Worm (Caenorhabditis elegans) whole organism, young adult: ENCODE results near the gene tag-290.
A peak's percentile ranks its signal among the peaks of the same experiment; 100 is the strongest.

Experiments
- B0035.1 ChIP-seq: sonication (generic microtip); optimal IDR thresholded peaks from 2 replicates; lab custom pipeline; 2016; ENCODE audit warnings: missing genetic modification characterization, mild to moderate bottlenecking, missing compliant biosample characterization, missing genotype, missing genetic modification reagents
- B0336.3 ChIP-seq: fragments of 200-800 bp; sonication (Bioruptor generic); IDR thresholded peaks from 2 replicates; pipeline ENCODE4 v1.3.6; 2022; ENCODE audit warnings: missing genetic modification characterization, missing compliant biosample characterization
- D2030.7 ChIP-seq: fragments of 200-800 bp; sonication (Bioruptor generic); IDR thresholded peaks from 2 replicates; pipeline ENCODE4 v1.3.6; 2022; ENCODE audit warnings: missing genetic modification reagents, missing genetic modification characterization, missing compliant biosample characterization
- F33H1.4 ChIP-seq: fragments of 200-800 bp; sonication (Bioruptor generic); IDR thresholded peaks from 2 replicates; pipeline ENCODE4 v1.3.6; 2022; ENCODE audit warnings: missing genetic modification reagents, missing genetic modification characterization, missing compliant biosample characterization
- Y53F4B.3 ChIP-seq: fragments of 200-800 bp; sonication (Bioruptor generic); IDR thresholded peaks from 2 replicates; pipeline ENCODE4 v1.3.6; 2022; ENCODE audit warnings: missing genetic modification reagents, missing genetic modification characterization, missing compliant biosample characterization
- Y53G8AR.9 ChIP-seq: fragments of 200-800 bp; sonication (Bioruptor generic); conservative IDR thresholded peaks from 2 replicates; pipeline ENCODE4 v1.3.6; 2022; ENCODE audit warnings: missing genetic modification reagents, missing genetic modification characterization, missing compliant biosample characterization
- ama-1 ChIP-seq, 3 experiments: fragments of 150-350 bp in 1 of 3; sonication (generic microtip) in 2 of 3; optimal IDR thresholded peaks; 2 replicates each; lab custom pipeline; 2014 to 2018; ENCODE audit warnings: missing biosample characterization in 2 of 3, missing genetic modification characterization in 2 of 3, missing genetic modification reagents in 2 of 3
- aptf-3 ChIP-seq: fragments of 200-800 bp; sonication (Bioruptor generic); IDR thresholded peaks from 2 replicates; pipeline ENCODE4 v1.3.6; 2022; ENCODE audit warnings: missing genetic modification characterization, missing compliant biosample characterization
- attf-3 ChIP-seq: fragments of 200-800 bp; sonication (Bioruptor generic); conservative IDR thresholded peaks from 2 replicates; pipeline ENCODE4 v1.3.6; 2022; ENCODE audit warnings: missing genetic modification reagents, missing genetic modification characterization, missing compliant biosample characterization
- attf-5 ChIP-seq: fragments of 200-800 bp; sonication (Bioruptor generic); optimal IDR thresholded peaks from 2 replicates; lab custom pipeline; 2018; ENCODE audit warnings: mild to moderate bottlenecking, missing genetic modification characterization, missing compliant biosample characterization
- attf-6 ChIP-seq: fragments of 200-800 bp; sonication (Bioruptor generic); IDR thresholded peaks from 2 replicates; pipeline ENCODE4 v1.3.6; 2022; ENCODE audit warnings: missing genetic modification reagents, missing genetic modification characterization, missing compliant biosample characterization
- cebp-1 ChIP-seq, 2 experiments: fragments of 200-800 bp in 1 of 2; sonication (Bioruptor generic) in 1 of 2; sonication (generic microtip) in 1 of 2; IDR thresholded peaks in 1 of 2; optimal IDR thresholded peaks in 1 of 2; 2 replicates each; pipeline versions ENCODE4 v1.3.6 to Lab custom; 2017 to 2022; ENCODE audit warnings: missing compliant biosample characterization in 2 of 2, missing genetic modification characterization in 2 of 2, mild to moderate bottlenecking in 1 of 2, missing genetic modification reagents in 1 of 2, moderate library complexity in 1 of 2
- efl-1 ChIP-seq: fragments of 150-350 bp; optimal IDR thresholded peaks from 2 replicates; lab custom pipeline; 2014; ENCODE audit warnings: missing biosample characterization, missing genetic modification reagents, missing genetic modification characterization
- egl-18 ChIP-seq: fragments of 200-800 bp; sonication (Bioruptor generic); IDR thresholded peaks from 2 replicates; pipeline ENCODE4 v1.3.6; 2022; ENCODE audit warnings: missing genetic modification reagents, missing genetic modification characterization, missing compliant biosample characterization
- fkh-3 ChIP-seq: sonication (generic microtip); optimal IDR thresholded peaks from 2 replicates; lab custom pipeline; 2016; ENCODE audit warnings: mild to moderate bottlenecking, missing genetic modification characterization, missing compliant biosample characterization
- hlh-12 ChIP-seq: sonication (generic microtip); optimal IDR thresholded peaks from 2 replicates; lab custom pipeline; 2016; ENCODE audit warnings: missing genetic modification characterization, missing compliant biosample characterization
- hrde-1 ChIP-seq: sonication (generic microtip); optimal IDR thresholded peaks from 2 replicates; lab custom pipeline; 2016; ENCODE audit warnings: missing genetic modification characterization, mild to moderate bottlenecking, missing compliant biosample characterization, moderate library complexity, missing genotype, missing genetic modification reagents, borderline replicate concordance
- lin-35 ChIP-seq, 3 experiments: fragments of 150-350 bp in 2 of 3; sonication (generic microtip) in 1 of 3; optimal IDR thresholded peaks; 2 replicates each; lab custom pipeline; 2014 to 2018; ENCODE audit warnings: missing biosample characterization in 3 of 3, missing genetic modification characterization in 3 of 3, missing genetic modification reagents in 3 of 3
- lsl-1 ChIP-seq: fragments of 200-800 bp; sonication (Bioruptor generic); optimal IDR thresholded peaks from 2 replicates; lab custom pipeline; 2018; ENCODE audit warnings: mild to moderate bottlenecking, missing genetic modification characterization, moderate library complexity, missing compliant biosample characterization
- madf-8 ChIP-seq: fragments of 200-800 bp; sonication (Bioruptor generic); conservative IDR thresholded peaks from 2 replicates; pipeline ENCODE4 v1.3.6; 2022; ENCODE audit warnings: missing genetic modification reagents, missing genetic modification characterization, missing compliant biosample characterization
- nfya-1 ChIP-seq: sonication (generic microtip); optimal IDR thresholded peaks from 2 replicates; lab custom pipeline; 2017; ENCODE audit warnings: antibody characterized with exemption, missing compliant biosample characterization, missing genetic modification characterization, borderline replicate concordance; ENCODE audit not compliant: insufficient read depth
- nfya-2 ChIP-seq: fragments of 200-800 bp; sonication (Bioruptor generic); IDR thresholded peaks from 2 replicates; pipeline ENCODE4 v1.3.6; 2022; ENCODE audit warnings: missing genetic modification reagents, missing genetic modification characterization, missing compliant biosample characterization
- nhr-179 ChIP-seq: sonication (generic microtip); optimal IDR thresholded peaks from 2 replicates; lab custom pipeline; 2016; ENCODE audit warnings: mild to moderate bottlenecking, missing genetic modification characterization, missing compliant biosample characterization
- nhr-27 ChIP-seq: fragments of 200-800 bp; sonication (Bioruptor generic); optimal IDR thresholded peaks from 2 replicates; lab custom pipeline; 2018; ENCODE audit warnings: mild to moderate bottlenecking, missing genetic modification characterization, moderate library complexity, missing compliant biosample characterization
- nhr-80 ChIP-seq: sonication (generic microtip); optimal IDR thresholded peaks from 2 replicates; lab custom pipeline; 2016; ENCODE audit warnings: missing genetic modification characterization, missing compliant biosample characterization
- pha-4 ChIP-seq: fragments of 150-350 bp; sonication (generic microtip); optimal IDR thresholded peaks from 2 replicates; lab custom pipeline; 2014; ENCODE audit warnings: missing biosample characterization, missing genetic modification reagents, missing genetic modification characterization
- snpc-1.3 ChIP-seq: sonication (generic microtip); optimal IDR thresholded peaks from 2 replicates; lab custom pipeline; 2017; ENCODE audit warnings: missing genetic modification characterization, mild to moderate bottlenecking, missing compliant biosample characterization, antibody characterized with exemption, moderate library complexity, missing genotype, missing genetic modification reagents; ENCODE audit not compliant: insufficient read depth
- unc-62 ChIP-seq: fragments of 150-350 bp; optimal IDR thresholded peaks from 2 replicates; lab custom pipeline; 2014; ENCODE audit warnings: missing biosample characterization, missing genetic modification reagents, missing genetic modification characterization
- xnd-1 ChIP-seq: sonication (generic microtip); optimal IDR thresholded peaks from 2 replicates; lab custom pipeline; 2016; ENCODE audit warnings: missing genotype, missing genetic modification reagents, missing genetic modification characterization, missing compliant biosample characterization
- ztf-18 ChIP-seq: sonication (generic microtip); optimal IDR thresholded peaks from 2 replicates; lab custom pipeline; 2016; ENCODE audit warnings: missing genotype, mild to moderate bottlenecking, missing genetic modification characterization, missing compliant biosample characterization
- ztf-28 ChIP-seq: fragments of 200-800 bp; sonication (Bioruptor generic); IDR thresholded peaks from 2 replicates; pipeline ENCODE4 v1.3.6; 2022; ENCODE audit warnings: missing genetic modification reagents, missing genetic modification characterization, missing compliant biosample characterization

Gene tag-290

DNA sequence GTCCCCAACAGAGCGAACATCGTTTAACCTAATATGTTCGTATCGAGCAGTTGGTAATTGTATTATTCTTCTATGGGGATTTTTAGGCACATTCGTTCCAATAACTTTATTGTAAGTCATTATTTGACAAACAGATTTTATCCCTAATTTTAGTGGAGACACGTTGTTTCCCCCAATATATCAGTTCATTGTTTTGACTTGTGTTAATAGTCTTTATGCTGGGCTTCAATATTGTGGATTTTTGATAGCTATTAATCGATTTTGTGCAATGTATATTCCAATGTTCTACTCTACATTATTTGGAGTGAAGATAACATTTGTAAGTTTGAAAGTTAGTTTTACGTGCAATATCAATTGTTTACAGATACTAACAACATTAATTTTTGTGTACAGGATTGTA lies 19.2 kb upstream of the tag-290 start:
- TF ChIP-seq hlh-12 (tag; lab: Kevin White, UChicago) (no peak), cebp-1 (GFP tag; IDR thresholded peaks at IDR 0.05; lab: Robert Waterston, UW) (no peak), cebp-1 (tag; optimal IDR thresholded peaks at IDR 0.05; lab: Kevin White, UChicago) (no peak), Y53G8AR.9 (GFP tag; lab: Robert Waterston, UW) (no peak), fkh-3 (tag; lab: Kevin White, UChicago) (no peak), lsl-1 (GFP tag; lab: Kevin White, UChicago) (no peak), Y53F4B.3 (GFP tag; lab: Robert Waterston, UW) (no peak), F33H1.4 (no peak), ztf-28 (GFP tag; lab: Robert Waterston, UW) (no peak), nfya-1 (tag; lab: Kevin White, UChicago) (no peak), attf-5 (no peak), madf-8 (no peak), hrde-1 (tag; lab: Kevin White, UChicago) (no peak), pha-4 (tag; lab: Kevin White, UChicago) (no peak), B0336.3 (GFP tag; lab: Robert Waterston, UW) (no peak), lin-35 (GFP tag; optimal IDR thresholded peaks at IDR 0.05; lab: Kevin White, UChicago) (no peak), nhr-27 (tag; lab: Kevin White, UChicago) (no peak), ztf-18 (tag; lab: Kevin White, UChicago) (no peak)

DNA sequence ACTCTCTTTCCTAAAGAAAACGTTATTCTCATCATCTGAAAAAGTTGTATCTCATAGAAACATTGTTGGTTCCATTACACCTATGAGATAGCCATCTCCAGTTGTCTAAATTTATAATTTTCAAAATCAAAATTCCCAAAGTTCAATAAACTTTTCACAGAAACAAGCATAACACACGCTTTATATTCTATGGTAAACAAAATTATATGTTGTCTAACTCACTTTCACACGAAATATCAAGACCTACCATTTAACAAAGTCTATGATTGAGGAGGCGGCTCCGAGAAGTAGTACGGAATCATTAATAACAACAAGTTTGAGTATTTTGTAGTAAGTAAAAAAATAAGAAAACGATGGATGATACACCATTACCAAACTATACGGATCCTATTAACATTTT lies 14.3 kb upstream of the tag-290 start, which contains the start of gene srx-84:
Gene srx-84 (plus strand): TSS at position 301 of the 400 bp plus-strand sequence.
- no peak for TF ChIP-seq nfya-2 (GFP tag; lab: Robert Waterston, UW)
- TF ChIP-seq attf-3 (GFP tag; lab: Robert Waterston, UW) = no peak
- no peak for TF ChIP-seq efl-1 (GFP tag; lab: Kevin White, UChicago)
- no peak for TF ChIP-seq ama-1 (optimal IDR thresholded peaks at IDR 0.05; lab: Kevin White, UChicago)
- TF ChIP-seq ama-1 (GFP tag; optimal IDR thresholded peaks at IDR 0.05; lab: Kevin White, UChicago) = no peak
- TF ChIP-seq B0035.1 (tag; lab: Kevin White, UChicago) = no peak
- no peak for TF ChIP-seq egl-18 (GFP tag; lab: Robert Waterston, UW)
- TF ChIP-seq madf-8 = no peak

DNA sequence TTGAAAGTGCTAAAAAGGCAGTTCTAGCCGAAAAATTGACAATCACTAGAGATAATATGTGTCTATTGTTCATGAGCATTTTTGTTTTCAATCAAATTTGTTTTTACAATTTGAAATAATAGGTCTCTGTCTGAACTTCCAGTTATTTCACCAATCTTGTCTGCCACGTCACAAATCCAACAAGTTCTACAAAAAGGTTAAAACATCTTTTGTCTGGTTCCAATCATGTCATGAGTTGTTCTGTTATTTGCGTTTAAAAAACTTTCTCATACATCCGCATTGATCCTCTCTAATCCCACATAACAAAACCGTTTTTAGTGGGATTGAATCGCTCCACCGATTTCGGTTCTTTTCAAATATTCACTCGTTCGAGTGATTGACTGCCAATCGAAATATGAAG lies 12.3 kb upstream of the tag-290 start, which contains the start of gene F35B12.9:
Gene F35B12.9 (plus strand): TSS at position 372 of the 400 bp plus-strand sequence.
- TF ChIP-seq nfya-1 (tag; lab: Kevin White, UChicago) (no peak), snpc-1.3 (tag; lab: Kevin White, UChicago) (no peak), xnd-1 (tag; lab: Kevin White, UChicago) (no peak), aptf-3 (GFP tag; lab: Robert Waterston, UW) (no peak), Y53F4B.3 (GFP tag; lab: Robert Waterston, UW) (no peak), nhr-179 (tag; lab: Kevin White, UChicago) (no peak), attf-6 (no peak)
- TF ChIP-seq, all 124 proteins: peak for 0

DNA sequence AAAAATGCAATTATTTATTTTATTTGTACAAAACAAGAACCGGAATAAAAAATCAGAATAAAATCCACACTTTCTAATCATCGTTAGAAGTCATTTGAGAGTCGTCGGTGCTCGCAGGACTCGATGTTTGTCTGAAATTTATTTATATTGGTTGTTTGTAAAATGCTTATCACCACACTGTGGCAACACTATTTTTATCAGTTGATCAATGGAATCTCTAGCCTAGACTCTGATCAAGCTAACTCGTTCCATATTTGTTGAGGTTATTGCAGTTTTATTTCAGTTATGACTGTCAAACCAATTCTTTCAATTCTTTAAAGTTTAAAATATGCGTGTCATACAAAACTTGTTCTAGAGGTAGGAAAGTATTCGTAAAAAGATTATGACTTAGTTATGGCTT lies 8.6 kb upstream of the tag-290 start, which contains the start of gene dhs-20:
Gene dhs-20 (minus strand): TSS at position 80 of the 400 bp plus-strand sequence.
- TF ChIP-seq D2030.7 (no peak), unc-62 (GFP tag; lab: Kevin White, UChicago) (no peak), nhr-80 (tag; lab: Kevin White, UChicago) (peak; percentile 19)
